Worm (Caenorhabditis elegans): ENCODE data around the gene srh-180.

DNA sequence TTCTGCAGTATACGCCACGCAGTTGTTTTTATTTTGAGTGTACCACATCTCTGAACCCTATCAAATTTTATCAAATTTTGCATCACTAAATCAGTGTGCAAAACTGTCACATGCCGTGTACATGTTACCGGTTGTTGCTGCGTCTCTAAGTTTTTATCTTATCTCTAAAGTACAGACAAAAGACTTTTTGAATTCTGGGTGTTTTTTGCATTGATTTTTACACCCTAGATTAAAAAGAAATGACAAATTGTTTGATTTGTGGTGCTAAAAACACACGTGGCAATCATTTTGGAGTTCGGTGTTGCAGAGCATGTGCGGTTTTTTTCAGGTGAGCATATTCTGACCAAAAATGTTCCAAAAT, 24.9 kb downstream of the srh-180 start, which contains the start of gene nhr-193:
- TF ChIP-seq W03F9.2 (tag; optimal IDR thresholded peaks at IDR 0.05) (no peak), dao-5 (tag; optimal IDR thresholded peaks at IDR 0.05) (no peak), him-1 (tag; optimal IDR thresholded peaks at IDR 0.05) (no peak)
